Fruit fly (Drosophila melanogaster) whole organism, embryonic: ENCODE measurements around the gene ato.
A peak's percentile ranks its signal among the peaks of the same experiment; 100 is the strongest.

Experiments
- Abd-B ChIP-seq: fragments of 200-800 bp; sonication (Bioruptor generic); optimal IDR thresholded peaks from 2 replicates; lab custom pipeline; 2018; ENCODE audit warnings: missing biosample characterization, mild to moderate bottlenecking, missing genetic modification characterization, moderate library complexity
- Bdp1 ChIP-seq: fragments of 200-800 bp; sonication (Bioruptor generic); optimal IDR thresholded peaks from 3 replicates; lab custom pipeline; 2016; ENCODE audit warnings: missing biosample characterization, missing genetic modification characterization
- Bgb ChIP-seq: fragments of 200-800 bp; sonication (Bioruptor generic); IDR thresholded peaks from 2 replicates; pipeline ENCODE4 v1.3.6; 2022; ENCODE audit warnings: missing biosample characterization, missing genetic modification characterization; ENCODE audit not compliant: partially characterized antibody
- CG10321 ChIP-seq: fragments of 200-800 bp; sonication (Bioruptor generic); IDR thresholded peaks from 2 replicates; pipeline ENCODE4 v1.3.6; 2022; ENCODE audit warnings: missing biosample characterization, missing genetic modification characterization
- CG10959 ChIP-seq: fragments of 200-800 bp; sonication (Bioruptor generic); IDR thresholded peaks from 2 replicates; pipeline ENCODE4 v1.3.6; 2022; ENCODE audit warnings: missing biosample characterization, missing genetic modification characterization
- CG11723 ChIP-seq: fragments of 200-800 bp; sonication (Bioruptor generic); optimal IDR thresholded peaks from 2 replicates; lab custom pipeline; 2017; ENCODE audit warnings: missing biosample characterization, mild to moderate bottlenecking, missing genetic modification characterization
- CG12071 ChIP-seq: fragments of 200-800 bp; sonication (Bioruptor generic); optimal IDR thresholded peaks from 3 replicates; lab custom pipeline; 2018; ENCODE audit warnings: missing biosample characterization, mild to moderate bottlenecking, missing genetic modification characterization
- CG12236 ChIP-seq: fragments of 200-800 bp; sonication (Bioruptor generic); optimal IDR thresholded peaks from 2 replicates; lab custom pipeline; 2016; ENCODE audit warnings: missing biosample characterization, missing genetic modification characterization
- CG12391 ChIP-seq: fragments of 200-800 bp; sonication (Bioruptor generic); optimal IDR thresholded peaks from 3 replicates; lab custom pipeline; 2018; ENCODE audit warnings: missing biosample characterization, mild to moderate bottlenecking, missing genetic modification characterization, moderate library complexity
- CG14965 ChIP-seq: fragments of 200-800 bp; sonication (Bioruptor generic); optimal IDR thresholded peaks from 2 replicates; lab custom pipeline; 2016; ENCODE audit warnings: missing biosample characterization, missing genetic modification characterization, borderline replicate concordance
- CG1529 ChIP-seq: fragments of 200-800 bp; sonication (Bioruptor generic); optimal IDR thresholded peaks from 3 replicates; lab custom pipeline; 2018; ENCODE audit warnings: missing biosample characterization, missing genetic modification characterization
- CG17829 ChIP-seq: fragments of 200-800 bp; optimal IDR thresholded peaks from 2 replicates; lab custom pipeline; 2019; ENCODE audit warnings: missing biosample characterization, mild to moderate bottlenecking, missing genetic modification characterization, moderate library complexity
- CG31365 ChIP-seq: fragments of 200-800 bp; sonication (Bioruptor generic); optimal IDR thresholded peaks from 2 replicates; lab custom pipeline; 2018; ENCODE audit warnings: missing biosample characterization, mild to moderate bottlenecking, missing genetic modification characterization
- CG3163 ChIP-seq: fragments of 200-800 bp; sonication (Bioruptor generic); optimal IDR thresholded peaks from 3 replicates; lab custom pipeline; 2016; ENCODE audit warnings: missing biosample characterization, missing genetic modification characterization
- CG43689 ChIP-seq: fragments of 200-800 bp; sonication (Bioruptor generic); IDR thresholded peaks from 2 replicates; pipeline ENCODE4 v1.3.6; 2022; ENCODE audit warnings: missing biosample characterization, missing genetic modification characterization
- CG4707 ChIP-seq: fragments of 200-800 bp; sonication (Bioruptor generic); optimal IDR thresholded peaks from 2 replicates; lab custom pipeline; 2018; ENCODE audit warnings: missing biosample characterization, mild to moderate bottlenecking, missing genetic modification characterization, moderate library complexity
- CG6254 ChIP-seq: fragments of 200-800 bp; sonication (Bioruptor generic); optimal IDR thresholded peaks from 3 replicates; lab custom pipeline; 2017; ENCODE audit warnings: mild to moderate bottlenecking, missing biosample characterization, missing genetic modification reagents, missing genetic modification characterization
- CG6765 ChIP-seq: fragments of 200-800 bp; sonication (Bioruptor generic); optimal IDR thresholded peaks from 3 replicates; lab custom pipeline; 2017; ENCODE audit warnings: missing biosample characterization, mild to moderate bottlenecking, missing genetic modification characterization
- CG6854 ChIP-seq: fragments of 200-800 bp; sonication (Bioruptor generic); optimal IDR thresholded peaks from 3 replicates; lab custom pipeline; 2017; ENCODE audit warnings: missing biosample characterization, mild to moderate bottlenecking, missing genetic modification characterization
- CG7372 ChIP-seq: fragments of 200-800 bp; sonication (Bioruptor generic); IDR thresholded peaks from 2 replicates; pipeline ENCODE4 v1.3.6; 2022; ENCODE audit warnings: missing biosample characterization, missing genetic modification characterization
- CG9215 ChIP-seq: fragments of 200-800 bp; sonication (Bioruptor generic); IDR thresholded peaks from 2 replicates; pipeline ENCODE4 v1.3.6; 2022; ENCODE audit warnings: missing biosample characterization, missing genetic modification characterization
- CG9727 ChIP-seq: fragments of 200-800 bp; sonication (Bioruptor generic); optimal IDR thresholded peaks from 3 replicates; lab custom pipeline; 2017; ENCODE audit warnings: missing biosample characterization, mild to moderate bottlenecking, missing genetic modification characterization
- CG9876 ChIP-seq: fragments of 200-800 bp; sonication (Bioruptor generic); optimal IDR thresholded peaks from 2 replicates; lab custom pipeline; 2016; ENCODE audit warnings: missing biosample characterization, missing genetic modification characterization
- Eip74EF ChIP-seq, 2 experiments: fragments of 200-800 bp in 1 of 2; fragments of >200 bp in 1 of 2; sonication (Bioruptor generic) in 1 of 2; optimal IDR thresholded peaks; 2 replicates each; lab custom pipeline; 2017 to 2019; ENCODE audit warnings: missing biosample characterization in 2 of 2, missing genetic modification characterization in 2 of 2, mild to moderate bottlenecking in 1 of 2, moderate library complexity in 1 of 2
- HLH3B ChIP-seq: fragments of 200-800 bp; sonication (Bioruptor generic); IDR thresholded peaks from 2 replicates; pipeline ENCODE4 v1.3.6; 2022; ENCODE audit warnings: missing biosample characterization, missing genetic modification characterization
- HLH4C ChIP-seq: fragments of 200-800 bp; sonication (Bioruptor generic); IDR thresholded peaks from 3 replicates; pipeline ENCODE4 v1.3.6; 2022; ENCODE audit warnings: missing biosample characterization, missing genetic modification characterization; ENCODE audit not compliant: partially characterized antibody
- Jarid2 ChIP-seq: fragments of 200-800 bp; sonication (Bioruptor generic); optimal IDR thresholded peaks from 3 replicates; lab custom pipeline; 2017; ENCODE audit warnings: mild to moderate bottlenecking, missing biosample characterization, missing genetic modification reagents, missing genetic modification characterization
- Max ChIP-seq: fragments of 200-800 bp; sonication (Bioruptor generic); optimal IDR thresholded peaks from 2 replicates; lab custom pipeline; 2016; ENCODE audit warnings: missing biosample characterization, mild to moderate bottlenecking, missing genetic modification characterization
- Myb ChIP-seq: fragments of 200-800 bp; sonication (Bioruptor generic); optimal IDR thresholded peaks from 2 replicates; lab custom pipeline; 2016; ENCODE audit warnings: missing biosample characterization, missing genetic modification characterization
- Oaz ChIP-seq: fragments of 200-800 bp; sonication (Bioruptor generic); IDR thresholded peaks from 2 replicates; pipeline ENCODE4 v1.3.6; 2022; ENCODE audit warnings: missing biosample characterization, missing genetic modification characterization
- bbx ChIP-seq: fragments of 200-800 bp; sonication (Bioruptor generic); IDR thresholded peaks from 2 replicates; pipeline ENCODE4 v1.3.6; 2022; ENCODE audit warnings: missing biosample characterization, missing genetic modification characterization; ENCODE audit not compliant: partially characterized antibody
- chm ChIP-seq: fragments of 200-800 bp; sonication (Bioruptor generic); IDR thresholded peaks from 2 replicates; pipeline ENCODE4 v1.3.6; 2022; ENCODE audit warnings: missing biosample characterization, missing genetic modification characterization
- ci ChIP-seq: fragments of 200-800 bp; sonication (Bioruptor generic); IDR thresholded peaks from 3 replicates; pipeline ENCODE4 v1.3.6; 2022; ENCODE audit warnings: missing biosample characterization, missing genetic modification characterization
- dmrt99B ChIP-seq: fragments of 200-800 bp; sonication (Bioruptor generic); optimal IDR thresholded peaks from 2 replicates; lab custom pipeline; 2018; ENCODE audit warnings: missing biosample characterization, mild to moderate bottlenecking, missing genetic modification characterization, moderate library complexity
- eve ChIP-seq, 2 experiments: fragments of >200 bp; optimal IDR thresholded peaks; 2 replicates each; lab custom pipeline; 2017; ENCODE audit warnings: missing biosample characterization in 2 of 2, missing genetic modification characterization in 2 of 2
- exex ChIP-seq: fragments of 200-800 bp; sonication (Bioruptor generic); optimal IDR thresholded peaks from 4 replicates; lab custom pipeline; 2018; ENCODE audit warnings: missing biosample characterization, mild to moderate bottlenecking, missing genetic modification characterization, moderate library complexity
- ftz-f1 ChIP-seq: fragments of 200-800 bp; sonication (Bioruptor generic); optimal IDR thresholded peaks from 2 replicates; lab custom pipeline; 2016; ENCODE audit warnings: missing biosample characterization, missing genetic modification characterization
- grn ChIP-seq: fragments of 200-800 bp; sonication (Bioruptor generic); optimal IDR thresholded peaks from 3 replicates; lab custom pipeline; 2017; ENCODE audit warnings: missing biosample characterization, missing genetic modification characterization
- jing ChIP-seq: fragments of 200-800 bp; sonication (Bioruptor generic); optimal IDR thresholded peaks from 2 replicates; lab custom pipeline; 2018; ENCODE audit warnings: missing biosample characterization, mild to moderate bottlenecking, missing genetic modification characterization
- knrl ChIP-seq: fragments of 200-800 bp; sonication (Bioruptor generic); IDR thresholded peaks from 3 replicates; pipeline ENCODE4 v1.3.6; 2022; ENCODE audit warnings: missing biosample characterization, missing genetic modification characterization; ENCODE audit not compliant: partially characterized antibody
- lbe ChIP-seq: fragments of 200-800 bp; sonication (Bioruptor generic); optimal IDR thresholded peaks from 2 replicates; lab custom pipeline; 2016; ENCODE audit warnings: missing biosample characterization, mild to moderate bottlenecking, missing genetic modification characterization
- nerfin-2 ChIP-seq: fragments of 200-800 bp; sonication (Bioruptor generic); IDR thresholded peaks from 2 replicates; pipeline ENCODE4 v1.3.6; 2022; ENCODE audit warnings: missing biosample characterization, missing genetic modification characterization; ENCODE audit not compliant: partially characterized antibody
- org-1 ChIP-seq: fragments of 200-800 bp; sonication (Bioruptor generic); optimal IDR thresholded peaks from 2 replicates; lab custom pipeline; 2017; ENCODE audit warnings: missing biosample characterization, missing genetic modification characterization
- pfk ChIP-seq: fragments of 200-800 bp; sonication (Bioruptor generic); optimal IDR thresholded peaks from 2 replicates; lab custom pipeline; 2018; ENCODE audit warnings: missing biosample characterization, mild to moderate bottlenecking, missing genetic modification characterization, moderate library complexity
- salm ChIP-seq: fragments of 200-800 bp; sonication (Bioruptor generic); optimal IDR thresholded peaks from 2 replicates; lab custom pipeline; 2018; ENCODE audit warnings: missing biosample characterization, mild to moderate bottlenecking, missing genetic modification characterization
- slbo ChIP-seq: fragments of 200-800 bp; sonication (Bioruptor generic); IDR thresholded peaks from 2 replicates; pipeline ENCODE4 v1.3.6; 2022; ENCODE audit warnings: missing biosample characterization, missing genetic modification characterization
- slp2 ChIP-seq: fragments of 200-800 bp; sonication (Bioruptor generic); optimal IDR thresholded peaks from 2 replicates; lab custom pipeline; 2016; ENCODE audit warnings: missing biosample characterization, missing genetic modification characterization
- tll ChIP-seq, 2 experiments: fragments of 200-800 bp in 1 of 2; fragments of >200 bp in 1 of 2; sonication (Bioruptor generic) in 1 of 2; optimal IDR thresholded peaks; 2 replicates each; lab custom pipeline; 2017 to 2019; ENCODE audit warnings: missing biosample characterization in 2 of 2, missing genetic modification characterization in 2 of 2, mild to moderate bottlenecking in 1 of 2, moderate library complexity in 1 of 2
- wek ChIP-seq: fragments of 200-800 bp; sonication (Bioruptor generic); optimal IDR thresholded peaks from 3 replicates; lab custom pipeline; 2018; ENCODE audit warnings: missing biosample characterization, mild to moderate bottlenecking, missing genetic modification characterization, moderate library complexity
- zen2 ChIP-seq: fragments of 200-800 bp; sonication (Bioruptor generic); IDR thresholded peaks from 3 replicates; pipeline ENCODE4 v1.3.6; 2022; ENCODE audit warnings: missing biosample characterization, missing genetic modification characterization; ENCODE audit not compliant: partially characterized antibody

The ato gene

dm6 chr3R:8308515-8308959, 30.7 kb downstream of the ato start, which contains the start of gene tex (continued):
- TF ChIP-seq CG7372 (GFP tag; lab: Robert Waterston, UW) (no peak), CG9876 (GFP tag; lab: Kevin White, UChicago) (no peak), zen2 (GFP tag; lab: Robert Waterston, UW) (no peak), slp2 (GFP tag; lab: Kevin White, UChicago) (peak; percentile 4), ftz-f1 (GFP tag; lab: Kevin White, UChicago) (no peak), CG31365 (peak; percentile 47), Eip74EF (GFP tag; optimal IDR thresholded peaks at IDR 0.05; lab: Kevin White, UChicago) (peak in 1 of 2 experiments; percentile 80), CG43689 (no peak), salm (peak; percentile 54), Oaz (no peak), bbx (GFP tag; lab: Robert Waterston, UW) (no peak), Jarid2 (GFP tag; lab: Kevin White, UChicago) (no peak), Abd-B (GFP tag; lab: Kevin White, UChicago) (no peak), CG1529 (GFP tag; lab: Kevin White, UChicago) (peak; percentile 55), chm (no peak), CG6765 (GFP tag; lab: Kevin White, UChicago) (no peak), tll (GFP tag; optimal IDR thresholded peaks at IDR 0.05; lab: Kevin White, UChicago) (peak in 1 of 2 experiments; percentile 16), Max (GFP tag; lab: Kevin White, UChicago) (no peak), HLH3B (no peak), CG12071 (GFP tag; lab: Kevin White, UChicago) (peak; percentile 32), CG6254 (GFP tag; lab: Kevin White, UChicago) (peak; percentile 78), nerfin-2 (no peak), CG10321 (GFP tag; lab: Robert Waterston, UW) (no peak), CG4707 (GFP tag; lab: Kevin White, UChicago) (peak; percentile 71), Bdp1 (no peak), pfk (GFP tag; lab: Kevin White, UChicago) (no peak), knrl (GFP tag; lab: Robert Waterston, UW) (peak; percentile 27; the same call in 1 of the 3 replicates), HLH4C (GFP tag; lab: Robert Waterston, UW) (no peak), CG12391 (tag; lab: Kevin White, UChicago) (peak; percentile 27), dmrt99B (no peak), jing (GFP tag; lab: Kevin White, UChicago) (no peak), CG6854 (GFP tag; lab: Kevin White, UChicago) (no peak), Myb (GFP tag; lab: Kevin White, UChicago) (peak; percentile 59), Bgb (GFP tag; lab: Robert Waterston, UW) (no peak), CG9727 (GFP tag; lab: Kevin White, UChicago) (peak; percentile 69), CG17829 (tag; lab: Kevin White, UChicago) (peak; percentile 25), ci (GFP tag; lab: Robert Waterston, UW) (peak; percentile 65; the same call in 2 of the 3 replicates), CG9215 (GFP tag; lab: Robert Waterston, UW) (no peak), eve (GFP tag; optimal IDR thresholded peaks at IDR 0.05; lab: Kevin White, UChicago) (no peak), CG3163 (GFP tag; lab: Kevin White, UChicago) (no peak), CG11723 (GFP tag; lab: Kevin White, UChicago) (peak; percentile 25), CG14965 (GFP tag; lab: Kevin White, UChicago) (no peak), wek (GFP tag; lab: Kevin White, UChicago) (peak; percentile 57), CG12236 (GFP tag; lab: Kevin White, UChicago) (peak; percentile 52), exex (tag; lab: Kevin White, UChicago) (no peak), grn (GFP tag; lab: Kevin White, UChicago) (peak; percentile 26), org-1 (peak; percentile 29), lbe (GFP tag; lab: Kevin White, UChicago) (no peak), CG10959 (GFP tag; lab: Robert Waterston, UW) (no peak), slbo (GFP tag; lab: Robert Waterston, UW) (no peak)
